Worm (Caenorhabditis elegans) whole organism, L4 larva: ENCODE results near the gene hsd-3.

Experiments used
- D1046.2 ChIP-seq: fragments of 200-800 bp; sonication (Bioruptor generic); IDR thresholded peaks from 2 replicates; pipeline ENCODE4 v1.3.6; 2022; ENCODE audit warnings: missing genetic modification characterization, missing compliant biosample characterization
- F49E8.2 ChIP-seq: sonication (generic microtip); optimal IDR thresholded peaks from 2 replicates; lab custom pipeline; 2016; ENCODE audit warnings: missing compliant biosample characterization, mild to moderate bottlenecking, missing genetic modification characterization, borderline replicate concordance
- ceh-44 ChIP-seq: fragments of 200-800 bp; sonication (Bioruptor generic); IDR thresholded peaks from 2 replicates; pipeline ENCODE4 v1.3.6; 2022; ENCODE audit warnings: missing genetic modification reagents, missing genetic modification characterization, missing compliant biosample characterization
- fos-1 ChIP-seq: fragments of 150-350 bp; optimal IDR thresholded peaks from 2 replicates; lab custom pipeline; 2014; ENCODE audit warnings: missing biosample characterization, missing genetic modification characterization

DNA sequence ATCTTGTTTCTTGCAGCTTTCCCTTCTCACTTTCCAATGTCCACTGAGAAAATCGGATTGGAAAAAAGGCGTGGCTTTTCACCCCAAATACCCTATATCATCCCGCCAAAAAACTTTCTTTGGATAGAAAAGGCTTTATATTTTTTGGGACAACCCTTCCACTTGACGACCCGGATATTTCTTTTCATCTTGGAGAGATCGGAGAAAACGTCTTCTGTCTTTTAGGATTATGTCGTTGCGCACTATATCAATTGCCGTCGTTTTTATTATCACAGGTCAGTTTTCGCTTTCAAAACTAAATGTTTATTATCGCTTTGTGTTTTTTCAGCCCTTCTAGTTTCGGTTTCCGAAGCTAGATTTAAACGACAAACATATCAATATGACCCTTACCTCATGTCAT is 34.8 kb downstream of the hsd-3 start, which contains the start of gene Y64H9A.2:
- TF ChIP-seq fos-1 (tag; lab: Kevin White, UChicago) (no peak), ceh-44 (GFP tag; lab: Robert Waterston, UW) (no peak), F49E8.2 (tag; lab: Kevin White, UChicago) (no peak), D1046.2 (GFP tag; lab: Robert Waterston, UW) (no peak)
